Worm (Caenorhabditis elegans): ENCODE results near the gene fbxa-194.

Gene fbxa-194

ce11 chrV:19783829-19784228 lies 5.3 kb upstream of the fbxa-194 start, which contains the start of gene srt-45:
Gene srt-45 (plus strand): TSS chrV:19784129.
- no peak for TF ChIP-seq ztf-29 (GFP tag; IDR thresholded peaks at IDR 0.05)
- TF ChIP-seq med-1 (GFP tag; optimal IDR thresholded peaks at IDR 0.05; ENCODE audit: insufficient read depth) = no peak
- no peak for TF ChIP-seq T22C8.4 (GFP tag; IDR thresholded peaks at IDR 0.05)
- no peak for TF ChIP-seq tab-1 (GFP tag; IDR thresholded peaks at IDR 0.05)
- TF ChIP-seq flt-1 (GFP tag; IDR thresholded peaks at IDR 0.05) = no peak
- TF ChIP-seq klf-2 (GFP tag; conservative IDR thresholded peaks at IDR 0.05) = no peak
- no peak for TF ChIP-seq ztf-23 (GFP tag; IDR thresholded peaks at IDR 0.05)
- TF ChIP-seq cog-1 (tag; optimal IDR thresholded peaks at IDR 0.05) = no peak
- no peak for TF ChIP-seq ref-1 (GFP tag; conservative IDR thresholded peaks at IDR 0.05)

DNA sequence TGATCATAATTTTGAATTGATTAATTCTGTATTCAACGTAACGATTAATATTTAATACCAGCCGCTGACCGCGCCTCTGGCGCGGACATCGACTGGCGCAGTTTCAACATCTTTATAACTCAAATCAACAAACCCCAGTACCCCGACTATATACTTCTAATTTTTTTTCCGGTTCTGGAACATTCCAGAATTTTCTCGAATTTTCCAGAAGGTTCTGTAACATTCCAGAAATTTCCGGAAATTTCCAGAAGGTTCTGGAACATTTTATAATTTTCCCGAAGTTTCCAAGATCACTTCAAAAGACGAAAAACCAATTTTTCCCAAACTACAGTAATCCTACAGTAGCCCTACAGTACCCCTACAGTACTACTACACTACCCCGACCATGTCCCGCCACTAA lies 712 bp upstream of the fbxa-194 start:
- no peak for TF ChIP-seq cog-1 (tag; optimal IDR thresholded peaks at IDR 0.05)
- no peak for TF ChIP-seq ref-1 (GFP tag; conservative IDR thresholded peaks at IDR 0.05)
- TF ChIP-seq T22C8.4 (GFP tag; IDR thresholded peaks at IDR 0.05) = no peak
- TF ChIP-seq tab-1 (GFP tag; IDR thresholded peaks at IDR 0.05) = no peak
- TF ChIP-seq flt-1 (GFP tag; IDR thresholded peaks at IDR 0.05) = no peak
- TF ChIP-seq klf-2 (GFP tag; conservative IDR thresholded peaks at IDR 0.05) = no peak
- no peak for TF ChIP-seq ztf-23 (GFP tag; IDR thresholded peaks at IDR 0.05)
- no peak for TF ChIP-seq ztf-29 (GFP tag; IDR thresholded peaks at IDR 0.05)
- no peak for TF ChIP-seq med-1 (GFP tag; optimal IDR thresholded peaks at IDR 0.05; ENCODE audit: insufficient read depth)

ce11 chrV:19777227-19777626 lies 1.3 kb downstream of the fbxa-194 start, which contains the start of gene fbxa-118:
Gene fbxa-118 (minus strand): TSS chrV:19777327.
- no peak for TF ChIP-seq ztf-23 (GFP tag; IDR thresholded peaks at IDR 0.05)

ce11 chrV:19771660-19772059 lies 6.8 kb downstream of the fbxa-194 start, which contains the start of gene M162.15:
Gene M162.15 (minus strand): TSS chrV:19771760.
- TF ChIP-seq med-1 (GFP tag; optimal IDR thresholded peaks at IDR 0.05; ENCODE audit: insufficient read depth) (no peak), tab-1 (GFP tag; IDR thresholded peaks at IDR 0.05) (no peak), klf-2 (GFP tag; conservative IDR thresholded peaks at IDR 0.05) (no peak), ztf-29 (GFP tag; IDR thresholded peaks at IDR 0.05) (no peak), T22C8.4 (GFP tag; IDR thresholded peaks at IDR 0.05) (no peak), flt-1 (GFP tag; IDR thresholded peaks at IDR 0.05) (no peak), ref-1 (GFP tag; conservative IDR thresholded peaks at IDR 0.05) (no peak), ztf-23 (GFP tag; IDR thresholded peaks at IDR 0.05) (no peak), cog-1 (tag; optimal IDR thresholded peaks at IDR 0.05) (no peak)

DNA sequence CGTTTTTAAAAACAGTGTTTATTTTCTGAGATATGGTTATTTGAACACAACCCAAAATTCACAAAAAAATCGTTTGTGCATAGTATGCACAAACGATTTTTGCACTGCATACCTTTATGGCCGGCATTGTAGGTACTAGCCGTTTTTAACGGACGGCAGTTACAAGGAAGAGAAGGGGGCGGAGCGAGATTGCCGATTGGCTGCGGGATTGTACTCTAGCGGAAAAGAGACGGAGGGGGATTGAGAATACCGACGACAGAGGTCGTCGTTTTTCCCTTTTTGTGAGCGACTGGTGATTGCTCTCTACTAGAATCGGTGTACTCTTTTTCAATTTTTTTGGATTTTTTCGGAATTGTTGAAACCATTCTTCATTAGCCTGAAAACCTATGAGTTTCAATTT lies 10.8 kb downstream of the fbxa-194 start:
- TF ChIP-seq klf-2 (GFP tag; conservative IDR thresholded peaks at IDR 0.05) = no peak
- no peak for TF ChIP-seq med-1 (GFP tag; optimal IDR thresholded peaks at IDR 0.05; ENCODE audit: insufficient read depth)
- TF ChIP-seq ref-1 (GFP tag; conservative IDR thresholded peaks at IDR 0.05) = no peak
- TF ChIP-seq ztf-29 (GFP tag; IDR thresholded peaks at IDR 0.05) = no peak
- TF ChIP-seq tab-1 (GFP tag; IDR thresholded peaks at IDR 0.05) = no peak
- TF ChIP-seq flt-1 (GFP tag; IDR thresholded peaks at IDR 0.05) = no peak
- TF ChIP-seq ztf-23 (GFP tag; IDR thresholded peaks at IDR 0.05) = no peak
- no peak for TF ChIP-seq cog-1 (tag; optimal IDR thresholded peaks at IDR 0.05)
- TF ChIP-seq T22C8.4 (GFP tag; IDR thresholded peaks at IDR 0.05) = no peak

- TF ChIP-seq ref-1 (GFP tag; conservative IDR thresholded peaks at IDR 0.05) = no peak
- TF ChIP-seq tab-1 (GFP tag; IDR thresholded peaks at IDR 0.05) = no peak
- TF ChIP-seq flt-1 (GFP tag; IDR thresholded peaks at IDR 0.05) = no peak
- TF ChIP-seq cog-1 (tag; optimal IDR thresholded peaks at IDR 0.05) = no peak
- TF ChIP-seq ztf-23 (GFP tag; IDR thresholded peaks at IDR 0.05) = no peak
Observed at ce11 chrV:19760751-19761150, 17.8 kb downstream of the fbxa-194 start, which contains the start of gene M162.5. Gene M162.5 (plus strand): TSS chrV:19761051.

ce11 chrV:19759282-19759681 lies 19.2 kb downstream of the fbxa-194 start:
- no peak for TF ChIP-seq med-1 (GFP tag; optimal IDR thresholded peaks at IDR 0.05; ENCODE audit: insufficient read depth)
- TF ChIP-seq flt-1 (GFP tag; IDR thresholded peaks at IDR 0.05) = no peak
- TF ChIP-seq tab-1 (GFP tag; IDR thresholded peaks at IDR 0.05) = no peak
- TF ChIP-seq cog-1 (tag; optimal IDR thresholded peaks at IDR 0.05) = no peak
- no peak for TF ChIP-seq T22C8.4 (GFP tag; IDR thresholded peaks at IDR 0.05)
- no peak for TF ChIP-seq ztf-29 (GFP tag; IDR thresholded peaks at IDR 0.05)
- TF ChIP-seq ref-1 (GFP tag; conservative IDR thresholded peaks at IDR 0.05) = no peak

ce11 chrV:19756253-19756652 lies 22.3 kb downstream of the fbxa-194 start, which contains the start of gene W04E12.9:
Gene W04E12.9 (plus strand): TSS chrV:19756553.
- TF ChIP-seq ref-1 (GFP tag; conservative IDR thresholded peaks at IDR 0.05) (no peak), cog-1 (tag; optimal IDR thresholded peaks at IDR 0.05) (no peak), ztf-23 (GFP tag; IDR thresholded peaks at IDR 0.05) (no peak), klf-2 (GFP tag; conservative IDR thresholded peaks at IDR 0.05) (no peak), T22C8.4 (GFP tag; IDR thresholded peaks at IDR 0.05) (no peak), flt-1 (GFP tag; IDR thresholded peaks at IDR 0.05) (no peak), tab-1 (GFP tag; IDR thresholded peaks at IDR 0.05) (no peak), ztf-29 (GFP tag; IDR thresholded peaks at IDR 0.05) (no peak), med-1 (GFP tag; optimal IDR thresholded peaks at IDR 0.05; ENCODE audit: insufficient read depth) (no peak)

ce11 chrV:19755260-19755659 lies 23.2 kb downstream of the fbxa-194 start, which contains the start of gene clec-50:
Gene clec-50 (minus strand): TSS chrV:19755368.
- no peak for TF ChIP-seq ztf-23 (GFP tag; IDR thresholded peaks at IDR 0.05)
- no peak for TF ChIP-seq T22C8.4 (GFP tag; IDR thresholded peaks at IDR 0.05)
- no peak for TF ChIP-seq ref-1 (GFP tag; conservative IDR thresholded peaks at IDR 0.05)
- no peak for TF ChIP-seq ztf-29 (GFP tag; IDR thresholded peaks at IDR 0.05)
- no peak for TF ChIP-seq cog-1 (tag; optimal IDR thresholded peaks at IDR 0.05)
- no peak for TF ChIP-seq flt-1 (GFP tag; IDR thresholded peaks at IDR 0.05)
- no peak for TF ChIP-seq med-1 (GFP tag; optimal IDR thresholded peaks at IDR 0.05; ENCODE audit: insufficient read depth)
- TF ChIP-seq tab-1 (GFP tag; IDR thresholded peaks at IDR 0.05) = no peak
- TF ChIP-seq klf-2 (GFP tag; conservative IDR thresholded peaks at IDR 0.05) = no peak

- TF ChIP-seq ztf-29 (GFP tag; IDR thresholded peaks at IDR 0.05) (no peak), ztf-23 (GFP tag; IDR thresholded peaks at IDR 0.05) (no peak), T22C8.4 (GFP tag; IDR thresholded peaks at IDR 0.05) (no peak), cog-1 (tag; optimal IDR thresholded peaks at IDR 0.05) (no peak), tab-1 (GFP tag; IDR thresholded peaks at IDR 0.05) (no peak), flt-1 (GFP tag; IDR thresholded peaks at IDR 0.05) (no peak), med-1 (GFP tag; optimal IDR thresholded peaks at IDR 0.05; ENCODE audit: insufficient read depth) (no peak), klf-2 (GFP tag; conservative IDR thresholded peaks at IDR 0.05) (no peak), ref-1 (GFP tag; conservative IDR thresholded peaks at IDR 0.05) (no peak)
Observed at ce11 chrV:19754331-19754730, 24.2 kb downstream of the fbxa-194 start.

Data from whole organism, midembryonic.